Worm (Caenorhabditis elegans) whole organism, young adult: ENCODE measurements around the gene sdz-4.
"Not testable (repeated sequence)": the region's sequence is repeated elsewhere in the genome, so short reads cannot be mapped to it uniquely, and the experiment has no call there.

Experiments
- B0261.1 ChIP-seq: sonication (generic microtip); optimal IDR thresholded peaks from 2 replicates; lab custom pipeline; 2016; ENCODE audit warnings: mild to moderate bottlenecking, missing genetic modification characterization, moderate library complexity, missing compliant biosample characterization
- C17E4.6 ChIP-seq: fragments of 200-800 bp; sonication (Bioruptor generic); IDR thresholded peaks from 2 replicates; pipeline ENCODE4 v1.3.6; 2022; ENCODE audit warnings: missing genetic modification reagents, missing genetic modification characterization, missing compliant biosample characterization
- F52B5.7 ChIP-seq: sonication (generic microtip); optimal IDR thresholded peaks from 2 replicates; lab custom pipeline; 2016; ENCODE audit warnings: mild to moderate bottlenecking, missing genetic modification characterization, missing compliant biosample characterization
- Y67H2A.10 ChIP-seq: fragments of 200-800 bp; sonication (Bioruptor generic); conservative IDR thresholded peaks from 2 replicates; pipeline ENCODE4 v1.3.6; 2022; ENCODE audit warnings: missing genetic modification reagents, missing genetic modification characterization, missing compliant biosample characterization
- die-1 ChIP-seq: sonication (generic microtip); optimal IDR thresholded peaks from 2 replicates; lab custom pipeline; 2016; ENCODE audit warnings: missing genotype, mild to moderate bottlenecking, missing genetic modification characterization, missing compliant biosample characterization
- lin-54 ChIP-seq: fragments of 200-800 bp; sonication (Bioruptor generic); optimal IDR thresholded peaks from 2 replicates; lab custom pipeline; 2018; ENCODE audit warnings: mild to moderate bottlenecking, missing genetic modification characterization, missing compliant biosample characterization
- nhr-90 ChIP-seq: sonication (generic microtip); optimal IDR thresholded peaks from 2 replicates; lab custom pipeline; 2016; ENCODE audit warnings: missing genotype, mild to moderate bottlenecking, missing genetic modification characterization, missing compliant biosample characterization
- sea-2 ChIP-seq: fragments of 200-800 bp; sonication (Bioruptor generic); IDR thresholded peaks from 2 replicates; pipeline ENCODE4 v1.3.6; 2022; ENCODE audit warnings: missing genetic modification characterization, missing compliant biosample characterization
- ztf-28 ChIP-seq: fragments of 200-800 bp; sonication (Bioruptor generic); IDR thresholded peaks from 2 replicates; pipeline ENCODE4 v1.3.6; 2022; ENCODE audit warnings: missing genetic modification reagents, missing genetic modification characterization, missing compliant biosample characterization
- ztf-6 ChIP-seq: fragments of 200-800 bp; sonication (Bioruptor generic); IDR thresholded peaks from 2 replicates; pipeline ENCODE4 v1.3.6; 2022; ENCODE audit warnings: missing genetic modification reagents, missing genetic modification characterization, missing compliant biosample characterization

- not testable (repeated sequence) for TF ChIP-seq ztf-6 (GFP tag; lab: Robert Waterston, UW); lin-54; B0261.1 (tag; lab: Kevin White, UChicago); sea-2 (GFP tag; lab: Robert Waterston, UW); ztf-28 (GFP tag; lab: Robert Waterston, UW); nhr-90; die-1 (tag; lab: Kevin White, UChicago); Y67H2A.10 (GFP tag; lab: Robert Waterston, UW); C17E4.6; F52B5.7 (tag; lab: Kevin White, UChicago)
These were observed 35.5 kb downstream of the sdz-4 start, which contains the start of gene F45D11.7 for ce11 chrII:994231-994630.
